Worm (Caenorhabditis elegans) whole organism, L1 larva: ENCODE results near the gene igcm-2.

Experiments
- alr-1 ChIP-seq: fragments of 200-800 bp; sonication (Bioruptor generic); optimal IDR thresholded peaks from 2 replicates; lab custom pipeline; 2018; ENCODE audit warnings: borderline replicate concordance, mild to moderate bottlenecking, missing genetic modification characterization, missing compliant biosample characterization
- blmp-1 ChIP-seq: fragments of 150-350 bp; optimal IDR thresholded peaks from 2 replicates; lab custom pipeline; 2014; ENCODE audit warnings: missing biosample characterization, missing genetic modification characterization
- ceh-63 ChIP-seq: fragments of 200-800 bp; sonication (Bioruptor generic); optimal IDR thresholded peaks from 2 replicates; lab custom pipeline; 2018; ENCODE audit warnings: mild to moderate bottlenecking, missing genetic modification characterization, missing compliant biosample characterization
- ceh-82 ChIP-seq, 3 experiments: fragments of 150-350 bp in 1 of 3; sonication (generic microtip) in 2 of 3; optimal IDR thresholded peaks; 2 replicates each; lab custom pipeline; 2014 to 2017; ENCODE audit warnings: missing biosample characterization in 3 of 3, missing genetic modification characterization in 3 of 3
- ceh-90 ChIP-seq: sonication (generic microtip); optimal IDR thresholded peaks from 2 replicates; lab custom pipeline; 2016; ENCODE audit warnings: missing genetic modification characterization, missing compliant biosample characterization
- dsc-1 ChIP-seq: sonication (generic microtip); optimal IDR thresholded peaks from 2 replicates; lab custom pipeline; 2016; ENCODE audit warnings: mild to moderate bottlenecking, missing genetic modification characterization, missing compliant biosample characterization
- efl-1 ChIP-seq, 4 experiments: fragments of 150-350 bp; optimal IDR thresholded peaks in 3 of 4; peaks in 1 of 4; 1 replicate in 1 of 4; 2 replicates in 3 of 4; lab custom pipeline; 2014; ENCODE audit warnings: missing biosample characterization in 2 of 4, missing genetic modification characterization in 2 of 4, missing genetic modification reagents in 2 of 4
- elt-2 ChIP-seq: sonication (generic microtip); optimal IDR thresholded peaks from 2 replicates; lab custom pipeline; 2016; ENCODE audit warnings: missing genetic modification characterization, mild to moderate bottlenecking, inconsistent platforms, missing compliant biosample characterization, missing genetic modification reagents
- ets-5 ChIP-seq: fragments of 200-800 bp; sonication (Bioruptor generic); IDR thresholded peaks from 2 replicates; pipeline ENCODE4 v1.3.6; 2022; ENCODE audit warnings: missing genetic modification characterization, missing compliant biosample characterization
- fkh-10 ChIP-seq: sonication (generic microtip); optimal IDR thresholded peaks from 2 replicates; lab custom pipeline; 2017; ENCODE audit warnings: missing biosample characterization, missing genetic modification reagents, missing genetic modification characterization
- fkh-8 ChIP-seq: sonication (generic microtip); optimal IDR thresholded peaks from 2 replicates; lab custom pipeline; 2016; ENCODE audit warnings: mild to moderate bottlenecking, missing genetic modification characterization, missing compliant biosample characterization
- hlh-4 ChIP-seq: sonication (generic microtip); optimal IDR thresholded peaks from 2 replicates; lab custom pipeline; 2016; ENCODE audit warnings: mild to moderate bottlenecking, missing genetic modification characterization, missing compliant biosample characterization
- isw-1 ChIP-seq: fragments of 200-800 bp; sonication (Bioruptor generic); IDR thresholded peaks from 2 replicates; pipeline ENCODE4 v1.3.6; 2022; ENCODE audit warnings: missing genetic modification characterization, missing compliant biosample characterization
- jun-1 ChIP-seq: fragments of 150-350 bp; optimal IDR thresholded peaks from 2 replicates; lab custom pipeline; 2014; ENCODE audit warnings: missing biosample characterization, missing genetic modification reagents, missing genetic modification characterization
- lin-13 ChIP-seq: fragments of 150-350 bp; optimal IDR thresholded peaks from 2 replicates; lab custom pipeline; 2014; ENCODE audit warnings: missing biosample characterization, missing genetic modification reagents, missing genetic modification characterization
- lin-15B ChIP-seq: fragments of 150-350 bp; sonication (generic microtip); optimal IDR thresholded peaks from 3 replicates; lab custom pipeline; 2014; ENCODE audit warnings: missing biosample characterization, missing genetic modification characterization
- lin-35 ChIP-seq, 2 experiments: fragments of 150-350 bp; optimal IDR thresholded peaks; 2 replicates each; lab custom pipeline; 2014; ENCODE audit warnings: missing biosample characterization in 2 of 2, missing genetic modification characterization in 2 of 2, missing genetic modification reagents in 2 of 2
- lin-39 ChIP-seq: fragments of 150-350 bp; optimal IDR thresholded peaks from 2 replicates; lab custom pipeline; 2014; ENCODE audit warnings: missing biosample characterization, missing genetic modification reagents, missing genetic modification characterization
- lir-3 ChIP-seq: sonication (generic microtip); optimal IDR thresholded peaks from 2 replicates; lab custom pipeline; 2016; ENCODE audit warnings: mild to moderate bottlenecking, missing genetic modification characterization, moderate library complexity, missing compliant biosample characterization; ENCODE audit not compliant: poor library complexity
- mdl-1 ChIP-seq, 2 experiments: fragments of 150-350 bp; optimal IDR thresholded peaks; 2 replicates each; lab custom pipeline; 2014 to 2017; ENCODE audit warnings: missing biosample characterization in 2 of 2, missing genetic modification characterization in 2 of 2, inconsistent platforms in 1 of 2
- mep-1 ChIP-seq: fragments of 150-350 bp; optimal IDR thresholded peaks from 2 replicates; lab custom pipeline; 2014; ENCODE audit warnings: missing biosample characterization, missing genetic modification characterization
- nhr-12 ChIP-seq: sonication (generic microtip); optimal IDR thresholded peaks from 2 replicates; lab custom pipeline; 2017; ENCODE audit warnings: missing biosample characterization, missing genetic modification characterization
- nhr-19 ChIP-seq: fragments of 200-800 bp; sonication (Bioruptor generic); conservative IDR thresholded peaks from 2 replicates; pipeline ENCODE4 v1.3.6; 2022; ENCODE audit warnings: missing genetic modification characterization, missing compliant biosample characterization
- nhr-20 ChIP-seq: sonication (generic microtip); optimal IDR thresholded peaks from 2 replicates; lab custom pipeline; 2016; ENCODE audit warnings: mild to moderate bottlenecking, missing genetic modification characterization, missing compliant biosample characterization
- nhr-76 ChIP-seq: sonication (generic microtip); optimal IDR thresholded peaks from 2 replicates; lab custom pipeline; 2017; ENCODE audit warnings: missing biosample characterization, missing genetic modification characterization
- nhr-84 ChIP-seq: sonication (generic microtip); optimal IDR thresholded peaks from 2 replicates; lab custom pipeline; 2017; ENCODE audit warnings: missing biosample characterization, missing genetic modification characterization
- pag-3 ChIP-seq: sonication (generic microtip); optimal IDR thresholded peaks from 2 replicates; lab custom pipeline; 2017; ENCODE audit warnings: missing genetic modification characterization, mild to moderate bottlenecking, missing compliant biosample characterization, antibody characterized with exemption, borderline replicate concordance; ENCODE audit not compliant: insufficient read depth
- skn-1 ChIP-seq: fragments of 150-350 bp; optimal IDR thresholded peaks from 2 replicates; lab custom pipeline; 2014; ENCODE audit warnings: missing biosample characterization, missing genetic modification characterization
- snu-23 ChIP-seq: sonication (generic microtip); optimal IDR thresholded peaks from 2 replicates; lab custom pipeline; 2016; ENCODE audit warnings: missing genetic modification characterization, missing compliant biosample characterization
- sptf-1 ChIP-seq: fragments of 150-350 bp; optimal IDR thresholded peaks from 2 replicates; lab custom pipeline; 2014; ENCODE audit warnings: missing biosample characterization, missing genetic modification characterization
- sup-37 ChIP-seq: fragments of 200-800 bp; sonication (Bioruptor generic); optimal IDR thresholded peaks from 2 replicates; lab custom pipeline; 2018; ENCODE audit warnings: mild to moderate bottlenecking, missing genetic modification characterization, missing compliant biosample characterization
- tbx-2 ChIP-seq: sonication (generic microtip); optimal IDR thresholded peaks from 2 replicates; lab custom pipeline; 2016; ENCODE audit warnings: missing genetic modification characterization, missing compliant biosample characterization
- tlp-1 ChIP-seq: fragments of 150-350 bp; optimal IDR thresholded peaks from 2 replicates; lab custom pipeline; 2014; ENCODE audit warnings: missing biosample characterization, missing genetic modification characterization
- unc-130 ChIP-seq: fragments of 150-350 bp; optimal IDR thresholded peaks from 2 replicates; lab custom pipeline; 2017; ENCODE audit warnings: missing biosample characterization, missing genetic modification characterization, inconsistent platforms
- unc-62 ChIP-seq: fragments of 150-350 bp; optimal IDR thresholded peaks from 2 replicates; lab custom pipeline; 2014; ENCODE audit warnings: missing biosample characterization, missing genetic modification reagents, missing genetic modification characterization
- xbp-1 ChIP-seq: sonication (generic microtip); optimal IDR thresholded peaks from 2 replicates; lab custom pipeline; 2016; ENCODE audit warnings: missing genetic modification characterization, missing compliant biosample characterization
- zag-1 ChIP-seq: fragments of 150-350 bp; optimal IDR thresholded peaks from 2 replicates; lab custom pipeline; 2014; ENCODE audit warnings: missing biosample characterization, missing genetic modification characterization

igcm-2 gene

ce11 chrX:6338446-6338845, 52.9 kb downstream of the igcm-2 start (continued):
- TF ChIP-seq isw-1, result no peak
- TF ChIP-seq ceh-63 (GFP tag; lab: Kevin White, UChicago), result no peak
- no peak for TF ChIP-seq fkh-8
- peak; percentile 15 for TF ChIP-seq tlp-1 (tag; lab: Kevin White, UChicago)
- no peak for TF ChIP-seq lin-39 (tag; lab: Kevin White, UChicago)
- TF ChIP-seq lir-3, result no peak
- TF ChIP-seq sup-37, result no peak
- no peak for TF ChIP-seq unc-62 (GFP tag; lab: Kevin White, UChicago)
- TF ChIP-seq pag-3 (tag; lab: Kevin White, UChicago), result no peak
- TF ChIP-seq ceh-90 (tag; lab: Kevin White, UChicago), result no peak
- no peak for TF ChIP-seq efl-1 (optimal IDR thresholded peaks at IDR 0.05; lab: Kevin White, UChicago)
- TF ChIP-seq efl-1 (GFP tag; optimal IDR thresholded peaks at IDR 0.05 in 1 of 2; lab: Kevin White, UChicago), result peak in 1 of 2 experiments; percentile 38
- no peak for TF ChIP-seq nhr-12 (tag; lab: Kevin White, UChicago)
- TF ChIP-seq mep-1, result no peak
- TF ChIP-seq nhr-20 (tag; lab: Kevin White, UChicago), result peak; percentile 41
- no peak for TF ChIP-seq nhr-84 (tag; lab: Kevin White, UChicago)
- no peak for TF ChIP-seq ets-5
- no peak for TF ChIP-seq xbp-1 (tag; lab: Kevin White, UChicago)
- no peak for TF ChIP-seq nhr-76 (tag; lab: Kevin White, UChicago)
- TF ChIP-seq tbx-2 (tag; lab: Kevin White, UChicago), result no peak
- TF ChIP-seq lin-35 (GFP tag; optimal IDR thresholded peaks at IDR 0.05; lab: Kevin White, UChicago), result peak in 1 of 2 experiments; percentile 45
- TF ChIP-seq skn-1 (tag; lab: Kevin White, UChicago), result no peak
- no peak for TF ChIP-seq dsc-1 (tag; lab: Kevin White, UChicago)
- TF ChIP-seq elt-2 (tag; lab: Kevin White, UChicago), result peak; percentile 95

- no peak for TF ChIP-seq ceh-82 (tag; optimal IDR thresholded peaks at IDR 0.05; lab: Kevin White, UChicago)
- TF ChIP-seq skn-1 (tag; lab: Kevin White, UChicago), result no peak
- TF ChIP-seq zag-1 (tag; lab: Kevin White, UChicago), result no peak
- no peak for TF ChIP-seq jun-1 (tag; lab: Kevin White, UChicago)
- no peak for TF ChIP-seq blmp-1 (tag; lab: Kevin White, UChicago)
Measured at ce11 chrX:6337951-6338350, 53.4 kb downstream of the igcm-2 start, which contains the start of gene C03B1.13. TSS of gene C03B1.13 (minus strand) at chrX:6338051.

- no peak for TF ChIP-seq mdl-1 (tag; optimal IDR thresholded peaks at IDR 0.05; lab: Kevin White, UChicago)
- TF ChIP-seq snu-23 (GFP tag; lab: Kevin White, UChicago), result no peak
- no peak for TF ChIP-seq zag-1 (tag; lab: Kevin White, UChicago)
- no peak for TF ChIP-seq lin-13
- no peak for TF ChIP-seq fkh-10 (GFP tag; lab: Kevin White, UChicago)
- TF ChIP-seq ets-5, result no peak
- TF ChIP-seq lin-15B, result no peak
- TF ChIP-seq unc-130 (tag; lab: Kevin White, UChicago), result no peak
- TF ChIP-seq alr-1 (tag; lab: Kevin White, UChicago), result no peak
- TF ChIP-seq nhr-19, result no peak
- no peak for TF ChIP-seq hlh-4 (tag; lab: Kevin White, UChicago)
- no peak for TF ChIP-seq nhr-20 (tag; lab: Kevin White, UChicago)
Measured at ce11 chrX:6337338-6337737, 54.1 kb downstream of the igcm-2 start.

ce11 chrX:6334602-6335001, 56.8 kb downstream of the igcm-2 start:
- no peak for TF ChIP-seq sptf-1 (tag; lab: Kevin White, UChicago)
